Fruit fly (Drosophila melanogaster) whole organism, pupa: ENCODE data around the gene Nuak.
"Not testable (repeated sequence)": the region's sequence is repeated elsewhere in the genome, so short reads cannot be mapped to it uniquely, and the experiment has no call there.

ENCODE experiments used
- D1 ChIP-seq: fragments of 200-800 bp; sonication (Bioruptor generic); optimal IDR thresholded peaks from 2 replicates; lab custom pipeline; 2018; ENCODE audit warnings: missing biosample characterization, mild to moderate bottlenecking, missing genetic modification characterization, moderate library complexity
- gl ChIP-seq: fragments of 200-800 bp; sonication (Bioruptor generic); optimal IDR thresholded peaks from 2 replicates; lab custom pipeline; 2018; ENCODE audit warnings: missing biosample characterization, mild to moderate bottlenecking, missing genetic modification characterization

dm6 chr3R:10340649-10341048, 76.5 kb downstream of the Nuak start, which contains the start of gene CG18545:
- TF ChIP-seq gl, D1 (tag; lab: Kevin White, UChicago): not testable (repeated sequence)
